Worm (Caenorhabditis elegans): ENCODE results near the gene F54H12.2.

- TF ChIP-seq unc-62 (GFP tag; optimal IDR thresholded peaks at IDR 0.05) (no peak), lsy-2 (tag; optimal IDR thresholded peaks at IDR 0.05) (no peak), ces-1 (GFP tag; optimal IDR thresholded peaks at IDR 0.05) (no peak), sem-2 (GFP tag; optimal IDR thresholded peaks at IDR 0.05) (no peak), flh-1 (GFP tag; optimal IDR thresholded peaks at IDR 0.05) (no peak), nhr-12 (tag; optimal IDR thresholded peaks at IDR 0.05) (no peak), lin-13 (tag; optimal IDR thresholded peaks at IDR 0.05) (no peak)
Measured at ce11 chrIII:7986585-7987171, 22.3 kb downstream of the F54H12.2 start, which contains the start of gene hrpk-2.

Data from whole organism, mixed stage, embryonic.